Fruit fly (Drosophila melanogaster): ENCODE measurements around the gene CG7381.

The CG7381 gene

dm6 chr3R:13014168-13014881, 37.1 kb upstream of the CG7381 start:
- TF ChIP-seq N (GFP tag; optimal IDR thresholded peaks at IDR 0.05) (no peak), Hnf4 (GFP tag; optimal IDR thresholded peaks at IDR 0.05) (no peak), Vsx2 (GFP tag; optimal IDR thresholded peaks at IDR 0.05; ENCODE audit: partially characterized antibody) (no peak), lola (GFP tag; optimal IDR thresholded peaks at IDR 0.05) (no peak), Rel (GFP tag; optimal IDR thresholded peaks at IDR 0.05) (no peak), Rel (tag; optimal IDR thresholded peaks at IDR 0.05) (no peak), jim (GFP tag; optimal IDR thresholded peaks at IDR 0.05) (no peak), Abd-B (GFP tag; optimal IDR thresholded peaks at IDR 0.05) (no peak), brk (GFP tag; optimal IDR thresholded peaks at IDR 0.05) (no peak), h (GFP tag; optimal IDR thresholded peaks at IDR 0.05) (no peak), br (GFP tag; optimal IDR thresholded peaks at IDR 0.05) (no peak), dsf (GFP tag; optimal IDR thresholded peaks at IDR 0.05; ENCODE audit: borderline replicate concordance) (no peak), Hr78 (GFP tag; optimal IDR thresholded peaks at IDR 0.05) (no peak), foxo (GFP tag; optimal IDR thresholded peaks at IDR 0.05) (no peak), Hr83 (GFP tag; optimal IDR thresholded peaks at IDR 0.05; ENCODE audit: poor library complexity, severe bottlenecking) (no peak), Mio (GFP tag; optimal IDR thresholded peaks at IDR 0.05) (no peak), Sp1 (GFP tag; optimal IDR thresholded peaks at IDR 0.05) (no peak), woc (GFP tag; optimal IDR thresholded peaks at IDR 0.05) (no peak), psq (GFP tag; optimal IDR thresholded peaks at IDR 0.05) (no peak), Dif (GFP tag; optimal IDR thresholded peaks at IDR 0.05; ENCODE audit: partially characterized antibody) (no peak)

- TF ChIP-seq GATAd (GFP tag; optimal IDR thresholded peaks at IDR 0.05) (no peak), dl (GFP tag; optimal IDR thresholded peaks at IDR 0.05; ENCODE audit: insufficient read depth in 1 of 2, partially characterized antibody in 2 of 2) (peak in 1 of 2 experiments; percentile 7), psq (GFP tag; optimal IDR thresholded peaks at IDR 0.05) (peak; percentile 34), Hr83 (GFP tag; optimal IDR thresholded peaks at IDR 0.05; ENCODE audit: poor library complexity, severe bottlenecking) (peak; percentile 21)
Measured at dm6 chr3R:13012990-13013389, 35.7 kb upstream of the CG7381 start.

dm6 chr3R:13012351-13012750, 35.1 kb upstream of the CG7381 start:
- TF ChIP-seq woc (GFP tag; optimal IDR thresholded peaks at IDR 0.05) (peak; percentile 47), ey (GFP tag; optimal IDR thresholded peaks at IDR 0.05) (peak; percentile 82), CG32264 (GFP tag; optimal IDR thresholded peaks at IDR 0.05) (peak; percentile 21), fru (GFP tag; optimal IDR thresholded peaks at IDR 0.05) (peak; percentile 83), Mio (GFP tag; optimal IDR thresholded peaks at IDR 0.05) (no peak), CrebA (GFP tag; optimal IDR thresholded peaks at IDR 0.05; ENCODE audit: borderline replicate concordance) (no peak), foxo (GFP tag; optimal IDR thresholded peaks at IDR 0.05) (peak; percentile 64 to 83), Hr83 (GFP tag; optimal IDR thresholded peaks at IDR 0.05; ENCODE audit: poor library complexity, severe bottlenecking) (peak; percentile 78), sv (GFP tag; optimal IDR thresholded peaks at IDR 0.05) (peak; percentile 45), Sp1 (GFP tag; optimal IDR thresholded peaks at IDR 0.05) (peak; percentile 60), HLH106 (tag; optimal IDR thresholded peaks at IDR 0.05) (peak; percentile 61), Dif (GFP tag; optimal IDR thresholded peaks at IDR 0.05; ENCODE audit: partially characterized antibody) (peak; percentile 41), Jra (GFP tag; optimal IDR thresholded peaks at IDR 0.05) (peak; percentile 49), Myc (optimal IDR thresholded peaks at IDR 0.05) (no peak), Abd-B (GFP tag; optimal IDR thresholded peaks at IDR 0.05) (no peak), rgr (GFP tag; optimal IDR thresholded peaks at IDR 0.05) (peak; percentile 80), h (GFP tag; optimal IDR thresholded peaks at IDR 0.05) (peak; percentile 85), Hnf4 (GFP tag; optimal IDR thresholded peaks at IDR 0.05) (no peak), pan (optimal IDR thresholded peaks at IDR 0.05) (no peak), Rel (GFP tag; optimal IDR thresholded peaks at IDR 0.05) (no peak), Rel (tag; optimal IDR thresholded peaks at IDR 0.05) (peak; percentile 60), dl (GFP tag; optimal IDR thresholded peaks at IDR 0.05; ENCODE audit: insufficient read depth in 1 of 2, partially characterized antibody in 2 of 2) (no peak), OdsH (GFP tag; optimal IDR thresholded peaks at IDR 0.05) (peak; percentile 64), sage (GFP tag; optimal IDR thresholded peaks at IDR 0.05) (no peak), Hr78 (GFP tag; optimal IDR thresholded peaks at IDR 0.05) (no peak), GATAd (GFP tag; optimal IDR thresholded peaks at IDR 0.05) (no peak), psq (GFP tag; optimal IDR thresholded peaks at IDR 0.05) (peak; percentile 75), brk (GFP tag; optimal IDR thresholded peaks at IDR 0.05) (no peak), dsf (GFP tag; optimal IDR thresholded peaks at IDR 0.05; ENCODE audit: borderline replicate concordance) (no peak), N (GFP tag; optimal IDR thresholded peaks at IDR 0.05) (peak; percentile 72), br (GFP tag; optimal IDR thresholded peaks at IDR 0.05) (peak; percentile 81), Dfd (GFP tag; optimal IDR thresholded peaks at IDR 0.05) (no peak), jim (GFP tag; optimal IDR thresholded peaks at IDR 0.05) (peak; percentile 11), CG9705 (GFP tag; optimal IDR thresholded peaks at IDR 0.05) (peak; percentile 7), usp (GFP tag; optimal IDR thresholded peaks at IDR 0.05) (no peak)

Data from whole organism, wandering third instar larva.